Worm (Caenorhabditis elegans) whole organism, L3 larva: ENCODE data around the gene T04F3.1.

Source experiments
- aly-2 ChIP-seq: fragments of 150-350 bp; optimal IDR thresholded peaks from 2 replicates; lab custom pipeline; 2014; ENCODE audit warnings: missing biosample characterization, missing genetic modification characterization
- ama-1 ChIP-seq: fragments of 150-350 bp; optimal IDR thresholded peaks from 2 replicates; lab custom pipeline; 2018
- ceh-82 ChIP-seq: fragments of 150-350 bp; optimal IDR thresholded peaks from 2 replicates; lab custom pipeline; 2014; ENCODE audit warnings: missing biosample characterization, missing genetic modification characterization
- ceh-9 ChIP-seq: sonication (generic microtip); optimal IDR thresholded peaks from 2 replicates; lab custom pipeline; 2018; ENCODE audit warnings: missing biosample characterization, missing genetic modification characterization
- lin-39 ChIP-seq: fragments of 150-350 bp; optimal IDR thresholded peaks from 2 replicates; lab custom pipeline; 2018; ENCODE audit warnings: missing biosample characterization, missing genetic modification reagents, missing genetic modification characterization
- nhr-28 ChIP-seq: fragments of 150-350 bp; optimal IDR thresholded peaks from 2 replicates; lab custom pipeline; 2014; ENCODE audit warnings: missing biosample characterization, missing genetic modification characterization
- skn-1 ChIP-seq: fragments of 150-350 bp; optimal IDR thresholded peaks from 2 replicates; lab custom pipeline; 2014; ENCODE audit warnings: missing biosample characterization, missing genetic modification characterization
- unc-62 ChIP-seq: fragments of 150-350 bp; sonication (generic microtip); optimal IDR thresholded peaks from 4 replicates; lab custom pipeline; 2014; ENCODE audit warnings: missing biosample characterization, missing genetic modification reagents, missing genetic modification characterization

DNA sequence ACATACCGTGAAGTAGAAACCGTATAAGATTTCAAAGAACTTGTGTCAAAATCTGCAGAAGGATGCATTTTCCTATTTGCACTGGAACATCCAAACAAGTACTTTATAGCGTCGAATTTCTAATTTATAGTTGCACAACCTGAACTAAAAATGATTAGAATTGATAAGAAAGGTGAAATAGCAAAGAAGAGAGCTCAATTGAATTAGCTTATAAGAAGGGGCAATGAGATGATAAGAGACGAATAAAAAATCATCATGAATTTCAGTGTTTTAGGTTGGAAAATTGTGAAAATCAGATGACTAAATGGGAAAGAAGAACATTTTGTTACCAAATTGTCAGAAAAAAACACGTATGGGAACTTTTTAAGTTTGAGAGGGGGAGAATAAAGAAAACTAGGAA lies 48.3 kb upstream of the T04F3.1 start, which contains the start of gene W05E10.1:
- TF ChIP-seq ceh-9 (tag; lab: Kevin White, UChicago) (no peak), skn-1 (tag; lab: Kevin White, UChicago) (no peak), ceh-82 (tag; lab: Kevin White, UChicago) (no peak), aly-2 (no peak), ama-1 (lab: Kevin White, UChicago) (no peak), unc-62 (GFP tag; lab: Kevin White, UChicago) (no peak), lin-39 (no peak), nhr-28 (tag; lab: Kevin White, UChicago) (no peak)
